Fruit fly (Drosophila melanogaster) whole organism, embryonic: ENCODE data around the gene CG8958.

ENCODE experiments used
- Atf6 ChIP-seq: fragments of 200-800 bp; sonication (Bioruptor generic); IDR thresholded peaks from 2 replicates; pipeline ENCODE4 v1.3.6; 2022; ENCODE audit warnings: missing biosample characterization, missing genetic modification characterization
- B-H2 ChIP-seq: fragments of 200-800 bp; sonication (Bioruptor generic); optimal IDR thresholded peaks from 2 replicates; lab custom pipeline; 2018; ENCODE audit warnings: missing biosample characterization, mild to moderate bottlenecking, missing genetic modification characterization
- CG13287 ChIP-seq: fragments of 200-800 bp; sonication (Bioruptor generic); IDR thresholded peaks from 2 replicates; pipeline ENCODE4 v1.3.6; 2022; ENCODE audit warnings: missing biosample characterization, missing genetic modification characterization; ENCODE audit not compliant: partially characterized antibody
- CG14710 ChIP-seq: fragments of 200-800 bp; sonication (Bioruptor generic); optimal IDR thresholded peaks from 3 replicates; lab custom pipeline; 2019; ENCODE audit warnings: missing biosample characterization, mild to moderate bottlenecking, missing genetic modification characterization, moderate library complexity
- CG1602 ChIP-seq: fragments of 200-800 bp; sonication (Bioruptor generic); optimal IDR thresholded peaks from 3 replicates; lab custom pipeline; 2016; ENCODE audit warnings: missing biosample characterization, missing genetic modification characterization
- CG1603 ChIP-seq: fragments of 200-800 bp; sonication (Bioruptor generic); optimal IDR thresholded peaks from 2 replicates; lab custom pipeline; 2019; ENCODE audit warnings: missing biosample characterization, mild to moderate bottlenecking, missing genetic modification characterization, moderate library complexity
- CG17802 ChIP-seq: fragments of 200-800 bp; sonication (Bioruptor generic); optimal IDR thresholded peaks from 2 replicates; lab custom pipeline; 2018; ENCODE audit warnings: missing biosample characterization, mild to moderate bottlenecking, missing genetic modification characterization, moderate library complexity
- CG32532 ChIP-seq: fragments of 200-800 bp; sonication (Bioruptor generic); IDR thresholded peaks from 2 replicates; pipeline ENCODE4 v1.3.6; 2022; ENCODE audit warnings: missing biosample characterization, missing genetic modification characterization
- CG3407 ChIP-seq: fragments of 200-800 bp; sonication (Bioruptor generic); optimal IDR thresholded peaks from 2 replicates; lab custom pipeline; 2018; ENCODE audit warnings: missing biosample characterization, mild to moderate bottlenecking, missing genetic modification characterization
- CG5245 ChIP-seq: fragments of 200-800 bp; sonication (Bioruptor generic); optimal IDR thresholded peaks from 3 replicates; lab custom pipeline; 2016; ENCODE audit warnings: missing biosample characterization, missing genetic modification characterization
- CG6254 ChIP-seq: fragments of 200-800 bp; sonication (Bioruptor generic); optimal IDR thresholded peaks from 3 replicates; lab custom pipeline; 2017; ENCODE audit warnings: mild to moderate bottlenecking, missing biosample characterization, missing genetic modification reagents, missing genetic modification characterization
- CG6654 ChIP-seq: fragments of 200-800 bp; sonication (Bioruptor generic); optimal IDR thresholded peaks from 2 replicates; lab custom pipeline; 2017; ENCODE audit warnings: missing biosample characterization, mild to moderate bottlenecking, missing genetic modification characterization
- CG7839 ChIP-seq: fragments of 200-800 bp; sonication (Bioruptor generic); optimal IDR thresholded peaks from 3 replicates; lab custom pipeline; 2018; ENCODE audit warnings: missing biosample characterization, mild to moderate bottlenecking, missing genetic modification characterization, moderate library complexity
- CG7987 ChIP-seq: fragments of 200-800 bp; sonication (Bioruptor generic); optimal IDR thresholded peaks from 2 replicates; lab custom pipeline; 2018; ENCODE audit warnings: missing biosample characterization, mild to moderate bottlenecking, missing genetic modification characterization, moderate library complexity
- CG8089 ChIP-seq: fragments of 200-800 bp; sonication (Bioruptor generic); optimal IDR thresholded peaks from 3 replicates; lab custom pipeline; 2016; ENCODE audit warnings: missing biosample characterization, missing genetic modification characterization
- D ChIP-seq, 2 experiments: fragments of 200-800 bp in 1 of 2; fragments of >200 bp in 1 of 2; sonication (Bioruptor generic) in 1 of 2; optimal IDR thresholded peaks; 2 replicates in 1 of 2; 3 replicates in 1 of 2; lab custom pipeline; 2017; ENCODE audit warnings: mild to moderate bottlenecking in 1 of 2, missing biosample characterization in 1 of 2, missing genetic modification characterization in 1 of 2, missing genetic modification reagents in 1 of 2
- Dad ChIP-seq: fragments of 200-800 bp; sonication (Bioruptor generic); optimal IDR thresholded peaks from 3 replicates; lab custom pipeline; 2016; ENCODE audit warnings: missing biosample characterization, missing genetic modification characterization
- Dbx ChIP-seq: fragments of 200-800 bp; sonication (Bioruptor generic); IDR thresholded peaks from 3 replicates; pipeline ENCODE4 v1.3.6; 2022; ENCODE audit warnings: missing biosample characterization, missing genetic modification characterization
- Dek ChIP-seq: fragments of 200-800 bp; sonication (Bioruptor generic); optimal IDR thresholded peaks from 3 replicates; lab custom pipeline; 2019; ENCODE audit warnings: missing biosample characterization, mild to moderate bottlenecking, missing genetic modification characterization, moderate library complexity
- E2f1 ChIP-seq: fragments of 200-800 bp; sonication (Bioruptor generic); IDR thresholded peaks from 2 replicates; pipeline ENCODE4 v1.3.6; 2022; ENCODE audit warnings: missing biosample characterization, missing genetic modification characterization
- Gsc ChIP-seq: fragments of 200-800 bp; sonication (Bioruptor generic); IDR thresholded peaks from 2 replicates; pipeline ENCODE4 v1.3.6; 2022; ENCODE audit warnings: missing biosample characterization, missing genetic modification characterization
- H15 ChIP-seq: fragments of 200-800 bp; sonication (Bioruptor generic); IDR thresholded peaks from 3 replicates; pipeline ENCODE4 v1.3.6; 2022; ENCODE audit warnings: missing biosample characterization, missing genetic modification characterization
- HLHmδ ChIP-seq: fragments of 200-800 bp; sonication (Bioruptor generic); optimal IDR thresholded peaks from 2 replicates; lab custom pipeline; 2018; ENCODE audit warnings: missing biosample characterization, mild to moderate bottlenecking, missing genetic modification characterization, moderate library complexity
- Lpt ChIP-seq: fragments of >200 bp; optimal IDR thresholded peaks from 2 replicates; lab custom pipeline; 2018; ENCODE audit warnings: missing biosample characterization, missing genetic modification characterization
- MBD-R2 ChIP-seq: fragments of 200-800 bp; sonication (Bioruptor generic); IDR thresholded peaks from 2 replicates; pipeline ENCODE4 v1.3.6; 2022; ENCODE audit warnings: missing biosample characterization, missing genetic modification characterization
- Max ChIP-seq: fragments of 200-800 bp; sonication (Bioruptor generic); optimal IDR thresholded peaks from 2 replicates; lab custom pipeline; 2016; ENCODE audit warnings: missing biosample characterization, mild to moderate bottlenecking, missing genetic modification characterization
- Mes4 ChIP-seq: fragments of 200-800 bp; sonication (Bioruptor generic); optimal IDR thresholded peaks from 2 replicates; lab custom pipeline; 2016; ENCODE audit warnings: missing biosample characterization, missing genetic modification characterization
- Nf-YB ChIP-seq: fragments of 200-800 bp; sonication (Bioruptor generic); optimal IDR thresholded peaks from 3 replicates; lab custom pipeline; 2019; ENCODE audit warnings: missing biosample characterization, mild to moderate bottlenecking, missing genetic modification characterization, moderate library complexity
- Sox100B ChIP-seq: fragments of 200-800 bp; sonication (Bioruptor generic); optimal IDR thresholded peaks from 3 replicates; lab custom pipeline; 2018; ENCODE audit warnings: missing biosample characterization, mild to moderate bottlenecking, missing genetic modification characterization
- Taf1 ChIP-seq: fragments of 200-800 bp; sonication (Bioruptor generic); IDR thresholded peaks from 2 replicates; pipeline ENCODE4 v1.3.6; 2022; ENCODE audit warnings: missing biosample characterization, missing genetic modification characterization
- ap ChIP-seq: fragments of 200-800 bp; sonication (Bioruptor generic); IDR thresholded peaks from 2 replicates; pipeline ENCODE4 v1.3.6; 2022; ENCODE audit warnings: missing biosample characterization, missing genetic modification characterization
- ato ChIP-seq: fragments of 200-800 bp; sonication (Bioruptor generic); IDR thresholded peaks from 2 replicates; pipeline ENCODE4 v1.3.6; 2022; ENCODE audit warnings: missing biosample characterization, missing genetic modification characterization; ENCODE audit not compliant: partially characterized antibody
- disco-r ChIP-seq: fragments of 200-800 bp; sonication (Bioruptor generic); optimal IDR thresholded peaks from 2 replicates; lab custom pipeline; 2016; ENCODE audit warnings: missing biosample characterization, missing genetic modification characterization
- dm ChIP-seq: fragments of 200-800 bp; sonication (Bioruptor generic); optimal IDR thresholded peaks from 3 replicates; lab custom pipeline; 2016; ENCODE audit warnings: missing biosample characterization, missing genetic modification characterization
- gt ChIP-seq: fragments of 200-800 bp; sonication (Bioruptor generic); IDR thresholded peaks from 2 replicates; pipeline ENCODE4 v1.3.6; 2022; ENCODE audit warnings: missing biosample characterization, missing genetic modification characterization
- jing ChIP-seq: fragments of 200-800 bp; sonication (Bioruptor generic); optimal IDR thresholded peaks from 2 replicates; lab custom pipeline; 2018; ENCODE audit warnings: missing biosample characterization, mild to moderate bottlenecking, missing genetic modification characterization
- lilli ChIP-seq: fragments of 200-800 bp; sonication (Bioruptor generic); optimal IDR thresholded peaks from 3 replicates; lab custom pipeline; 2016; ENCODE audit warnings: missing biosample characterization, missing genetic modification characterization
- nerfin-2 ChIP-seq: fragments of 200-800 bp; sonication (Bioruptor generic); IDR thresholded peaks from 2 replicates; pipeline ENCODE4 v1.3.6; 2022; ENCODE audit warnings: missing biosample characterization, missing genetic modification characterization; ENCODE audit not compliant: partially characterized antibody
- onecut ChIP-seq: fragments of 200-800 bp; sonication (Bioruptor generic); IDR thresholded peaks from 2 replicates; pipeline ENCODE4 v1.3.6; 2022; ENCODE audit warnings: missing biosample characterization, missing genetic modification characterization
- pan ChIP-seq, 4 experiments: fragments of >200 bp in 3 of 4; fragments of 200-800 bp in 1 of 4; sonication (Bioruptor generic) in 1 of 4; optimal IDR thresholded peaks in 3 of 4; IDR thresholded peaks in 1 of 4; 2 replicates each; pipeline versions ENCODE4 v1.3.6 to Lab custom; 2017 to 2022; ENCODE audit warnings: missing biosample characterization in 2 of 4, missing genetic modification characterization in 2 of 4, mixed read lengths in 1 of 4
- rib ChIP-seq: fragments of 200-800 bp; sonication (Bioruptor generic); IDR thresholded peaks from 2 replicates; pipeline ENCODE4 v1.3.6; 2022; ENCODE audit warnings: missing biosample characterization, missing genetic modification characterization
- ro ChIP-seq: fragments of 200-800 bp; sonication (Bioruptor generic); IDR thresholded peaks from 2 replicates; pipeline ENCODE4 v1.3.6; 2022; ENCODE audit warnings: missing biosample characterization, missing genetic modification characterization
- shn ChIP-seq: fragments of 200-800 bp; sonication (Bioruptor generic); optimal IDR thresholded peaks from 3 replicates; lab custom pipeline; 2016; ENCODE audit warnings: missing biosample characterization, missing genetic modification characterization
- so ChIP-seq: fragments of 200-800 bp; sonication (Bioruptor generic); IDR thresholded peaks from 3 replicates; pipeline ENCODE4 v1.3.6; 2022; ENCODE audit warnings: missing biosample characterization, missing genetic modification characterization
- sob ChIP-seq: fragments of 200-800 bp; sonication (Bioruptor generic); IDR thresholded peaks from 2 replicates; pipeline ENCODE4 v1.3.6; 2022; ENCODE audit warnings: missing biosample characterization, missing genetic modification characterization
- trem ChIP-seq: fragments of 200-800 bp; optimal IDR thresholded peaks from 3 replicates; lab custom pipeline; 2019; ENCODE audit warnings: missing biosample characterization, mild to moderate bottlenecking, missing genetic modification characterization, moderate library complexity
- ttk ChIP-seq: fragments of 200-800 bp; sonication (Bioruptor generic); IDR thresholded peaks from 2 replicates; pipeline ENCODE4 v2.1.2; 2022; ENCODE audit warnings: missing biosample characterization, missing genetic modification characterization
- tx ChIP-seq: fragments of 200-800 bp; sonication (Bioruptor generic); optimal IDR thresholded peaks from 2 replicates; lab custom pipeline; 2016; ENCODE audit warnings: missing biosample characterization, missing genetic modification characterization
- unc-4 ChIP-seq: fragments of 200-800 bp; sonication (Bioruptor generic); IDR thresholded peaks from 2 replicates; pipeline ENCODE4 v1.3.6; 2022; ENCODE audit warnings: missing biosample characterization, missing genetic modification characterization; ENCODE audit not compliant: partially characterized antibody
- zen2 ChIP-seq: fragments of 200-800 bp; sonication (Bioruptor generic); IDR thresholded peaks from 3 replicates; pipeline ENCODE4 v1.3.6; 2022; ENCODE audit warnings: missing biosample characterization, missing genetic modification characterization; ENCODE audit not compliant: partially characterized antibody

The CG8958 gene

DNA sequence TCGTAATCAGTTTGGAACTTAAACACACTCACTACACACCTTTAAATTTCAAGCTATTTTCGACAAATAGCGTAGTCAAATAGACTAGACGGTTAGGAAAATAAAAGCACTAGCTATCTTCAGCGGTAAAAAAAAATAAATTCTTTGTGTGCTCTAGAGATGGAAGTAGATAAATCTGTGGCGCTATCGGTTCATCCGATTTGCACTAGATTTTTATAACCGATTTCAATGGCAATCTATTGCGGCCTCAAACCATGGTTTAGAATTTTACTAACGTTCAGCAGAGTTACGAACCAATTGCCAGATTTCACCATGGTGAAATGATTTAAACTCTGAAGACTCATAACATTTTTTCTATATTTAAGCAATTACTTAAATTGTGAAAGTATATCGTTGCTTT, 13.5 kb downstream of the CG8958 start (continued):
- no peak for TF ChIP-seq CG8089 (GFP tag; lab: Kevin White, UChicago)
- TF ChIP-seq Gsc (GFP tag; lab: Robert Waterston, UW) = no peak
- TF ChIP-seq unc-4 (GFP tag; lab: Robert Waterston, UW) = peak; percentile 77
- no peak for TF ChIP-seq jing (GFP tag; lab: Kevin White, UChicago)
- TF ChIP-seq shn (GFP tag; lab: Kevin White, UChicago) = no peak
- TF ChIP-seq CG5245 (GFP tag; lab: Kevin White, UChicago) = no peak
- TF ChIP-seq gt (GFP tag; lab: Robert Waterston, UW) = no peak
- TF ChIP-seq Sox100B (GFP tag; lab: Kevin White, UChicago) = no peak
- peak; percentile 20 for TF ChIP-seq Max (GFP tag; lab: Kevin White, UChicago)
- no peak for TF ChIP-seq pan (optimal IDR thresholded peaks at IDR 0.05; lab: Kevin White, UChicago)
- TF ChIP-seq pan (GFP tag; optimal IDR thresholded peaks at IDR 0.05 in 1 of 2, IDR thresholded peaks at IDR 0.05 in 1 of 2) = no peak
- no peak for TF ChIP-seq E2f1 (GFP tag; lab: Robert Waterston, UW)
- no peak for TF ChIP-seq CG7839 (tag; lab: Kevin White, UChicago)
- TF ChIP-seq CG1602 (GFP tag; lab: Kevin White, UChicago) = no peak
- TF ChIP-seq rib = no peak
- no peak for TF ChIP-seq ap (GFP tag; lab: Robert Waterston, UW)
- no peak for TF ChIP-seq so
- TF ChIP-seq D (optimal IDR thresholded peaks at IDR 0.05; lab: Kevin White, UChicago) = no peak
- TF ChIP-seq D (GFP tag; optimal IDR thresholded peaks at IDR 0.05; lab: Kevin White, UChicago) = no peak
- TF ChIP-seq ro (GFP tag; lab: Robert Waterston, UW) = no peak
- peak; percentile 52 for TF ChIP-seq CG14710 (tag; lab: Kevin White, UChicago)
- TF ChIP-seq trem (tag; lab: Kevin White, UChicago) = peak; percentile 53
- TF ChIP-seq ttk (GFP tag; lab: Robert Waterston, UW) = no peak
- 0 out of 2 replicates have a peak, but pooled peaks have one; percentile 13 for TF ChIP-seq CG32532
- TF ChIP-seq Dbx (GFP tag; lab: Robert Waterston, UW) = 0 out of 3 replicates have a peak, but pooled peaks have one; percentile 27
- TF ChIP-seq sob (GFP tag; lab: Robert Waterston, UW) = peak; percentile 35; the same call in 1 of the 2 replicates
- no peak for TF ChIP-seq Nf-YB (GFP tag; lab: Kevin White, UChicago)
- TF ChIP-seq CG6254 (GFP tag; lab: Kevin White, UChicago) = no peak
- TF ChIP-seq Dad (GFP tag; lab: Kevin White, UChicago) = peak; percentile 6
- no peak for TF ChIP-seq CG3407 (GFP tag; lab: Kevin White, UChicago)
- TF ChIP-seq Lpt = no peak
- no peak for TF ChIP-seq Taf1 (GFP tag; lab: Robert Waterston, UW)
- peak; percentile 12; the same call in 1 of the 2 replicates for TF ChIP-seq nerfin-2 (GFP tag; lab: Robert Waterston, UW)
- TF ChIP-seq Atf6 (GFP tag; lab: Robert Waterston, UW) = no peak
- no peak for TF ChIP-seq dm
- TF ChIP-seq CG1603 (tag; lab: Kevin White, UChicago) = peak; percentile 72
- TF ChIP-seq B-H2 (GFP tag; lab: Kevin White, UChicago) = no peak
- no peak for TF ChIP-seq onecut (GFP tag; lab: Robert Waterston, UW)
- TF ChIP-seq Dek (tag; lab: Kevin White, UChicago) = peak; percentile 16
- no peak for TF ChIP-seq H15 (GFP tag; lab: Robert Waterston, UW)
- TF ChIP-seq CG13287 (GFP tag; lab: Robert Waterston, UW) = peak; percentile 84
- TF ChIP-seq Mes4 (GFP tag; lab: Kevin White, UChicago) = no peak
- TF ChIP-seq zen2 (GFP tag; lab: Robert Waterston, UW) = no peak; the same call in 2 of the 3 replicates
- TF ChIP-seq HLHmδ = no peak
- no peak for TF ChIP-seq CG7987 (GFP tag; lab: Kevin White, UChicago)
- TF ChIP-seq tx (GFP tag; lab: Kevin White, UChicago) = no peak
- peak; percentile 36 for TF ChIP-seq lilli (GFP tag; lab: Kevin White, UChicago)
- TF ChIP-seq MBD-R2 (GFP tag; lab: Robert Waterston, UW) = peak; percentile 46; the same call in 1 of the 2 replicates
- TF ChIP-seq CG17802 (tag; lab: Kevin White, UChicago) = no peak
- TF ChIP-seq disco-r (GFP tag; lab: Kevin White, UChicago) = no peak
- TF ChIP-seq ato (GFP tag; lab: Robert Waterston, UW) = peak; percentile 69
- TF ChIP-seq CG6654 (GFP tag; lab: Kevin White, UChicago) = no peak
